Worm (Caenorhabditis elegans): ENCODE results near the gene T12A7.6.

- TF ChIP-seq nhr-12 (tag; optimal IDR thresholded peaks at IDR 0.05): no peak
- TF ChIP-seq unc-39 (tag; optimal IDR thresholded peaks at IDR 0.05): no peak
- no peak for TF ChIP-seq unc-62 (GFP tag; optimal IDR thresholded peaks at IDR 0.05)
- TF ChIP-seq nhr-76 (tag; optimal IDR thresholded peaks at IDR 0.05): no peak
- no peak for TF ChIP-seq mab-5 (tag; optimal IDR thresholded peaks at IDR 0.05)
- TF ChIP-seq ceh-39 (tag; optimal IDR thresholded peaks at IDR 0.05): no peak
- no peak for TF ChIP-seq snpc-4 (tag; optimal IDR thresholded peaks at IDR 0.05)
Measured at ce11 chrIV:11745340-11745739, 3.7 kb upstream of the T12A7.6 start, which contains the start of gene gem-4.

Measured in whole organism, mixed stage, embryonic.